Worm (Caenorhabditis elegans): ENCODE data around the gene hpo-34.
A peak's percentile ranks its signal among the peaks of the same experiment; 100 is the strongest.

hpo-34 gene

ce11 chrX:11480990-11481824 lies 37.7 kb downstream of the hpo-34 start (continued):
- peak; percentile 84 for TF ChIP-seq hlh-11 (tag; optimal IDR thresholded peaks at IDR 0.05)
- TF ChIP-seq nhr-77 (tag; optimal IDR thresholded peaks at IDR 0.05): peak; percentile 54
- TF ChIP-seq nhr-76 (tag; optimal IDR thresholded peaks at IDR 0.05): no peak
- TF ChIP-seq nhr-41 (GFP tag; IDR thresholded peaks at IDR 0.05): 0 out of 2 replicates have a peak, but pooled peaks have one; percentile 37
- TF ChIP-seq dmd-6 (GFP tag; IDR thresholded peaks at IDR 0.05): peak; percentile 94

ce11 chrX:11480032-11480431 lies 38.8 kb downstream of the hpo-34 start:
- TF ChIP-seq unc-62 (GFP tag; optimal IDR thresholded peaks at IDR 0.05 in 1 of 2) (peak in 1 of 2 experiments; percentile 50), unc-62 (tag; optimal IDR thresholded peaks at IDR 0.05) (no peak), mdl-1 (tag; optimal IDR thresholded peaks at IDR 0.05) (no peak), lin-39 (tag; optimal IDR thresholded peaks at IDR 0.05) (no peak), ces-1 (GFP tag; optimal IDR thresholded peaks at IDR 0.05) (no peak), tra-1 (GFP tag; IDR thresholded peaks at IDR 0.05) (no peak), F10B5.3 (tag; optimal IDR thresholded peaks at IDR 0.05) (no peak), nhr-28 (tag; optimal IDR thresholded peaks at IDR 0.05) (no peak), hif-1 (tag; optimal IDR thresholded peaks at IDR 0.05) (no peak), mxl-3 (GFP tag; optimal IDR thresholded peaks at IDR 0.05) (no peak), snpc-1.2 (GFP tag; IDR thresholded peaks at IDR 0.05) (no peak), ztf-11 (tag; optimal IDR thresholded peaks at IDR 0.05) (no peak), zag-1 (tag; optimal IDR thresholded peaks at IDR 0.05) (no peak), ama-1 (optimal IDR thresholded peaks at IDR 0.05) (no peak), hlh-30 (tag; optimal IDR thresholded peaks at IDR 0.05; ENCODE audit: insufficient read depth) (peak; percentile 58), dmd-6 (GFP tag; IDR thresholded peaks at IDR 0.05) (peak; percentile 41), mxl-2 (GFP tag; conservative IDR thresholded peaks at IDR 0.05) (no peak), hlh-11 (tag; optimal IDR thresholded peaks at IDR 0.05) (peak; percentile 27), nhr-48 (tag; optimal IDR thresholded peaks at IDR 0.05) (no peak), set-16 (GFP tag; IDR thresholded peaks at IDR 0.05) (no peak), egl-27 (tag; optimal IDR thresholded peaks at IDR 0.05) (no peak), vab-7 (GFP tag; IDR thresholded peaks at IDR 0.05) (no peak), daf-8 (GFP tag; IDR thresholded peaks at IDR 0.05) (no peak), nhr-77 (tag; optimal IDR thresholded peaks at IDR 0.05) (no peak), mes-2 (tag; optimal IDR thresholded peaks at IDR 0.05; ENCODE audit: poor library complexity, severe bottlenecking) (peak; percentile 2)

- no peak for TF ChIP-seq ctbp-1 (GFP tag; IDR thresholded peaks at IDR 0.05)
- no peak for TF ChIP-seq madf-9 (GFP tag; conservative IDR thresholded peaks at IDR 0.05)
- TF ChIP-seq daf-12 (tag; optimal IDR thresholded peaks at IDR 0.05): no peak
- no peak for TF ChIP-seq nhr-102 (tag; optimal IDR thresholded peaks at IDR 0.05)
- TF ChIP-seq R02D3.7 (tag; optimal IDR thresholded peaks at IDR 0.05): no peak
- TF ChIP-seq nhr-237 (tag; optimal IDR thresholded peaks at IDR 0.05): no peak
- no peak for TF ChIP-seq nhr-48 (tag; optimal IDR thresholded peaks at IDR 0.05)
- 0 out of 2 replicates have a peak, but pooled peaks have one; percentile 28 for TF ChIP-seq tra-1 (GFP tag; IDR thresholded peaks at IDR 0.05)
- peak; percentile 68 for TF ChIP-seq aha-1 (tag)
- no peak for TF ChIP-seq zag-1 (tag; optimal IDR thresholded peaks at IDR 0.05)
- TF ChIP-seq mes-2 (tag; optimal IDR thresholded peaks at IDR 0.05; ENCODE audit: poor library complexity, severe bottlenecking): peak; percentile 28
- peak; percentile 5 for TF ChIP-seq mxl-3 (GFP tag; optimal IDR thresholded peaks at IDR 0.05)
- no peak for TF ChIP-seq madf-5 (GFP tag; IDR thresholded peaks at IDR 0.05)
- TF ChIP-seq mep-1 (tag; optimal IDR thresholded peaks at IDR 0.05): no peak
- no peak for TF ChIP-seq ceh-82 (tag; optimal IDR thresholded peaks at IDR 0.05)
- TF ChIP-seq lin-13 (GFP tag; optimal IDR thresholded peaks at IDR 0.05): no peak
- no peak for TF ChIP-seq lir-3 (tag; optimal IDR thresholded peaks at IDR 0.05)
- TF ChIP-seq nhr-6 (tag; optimal IDR thresholded peaks at IDR 0.05): peak; percentile 13
- peak; percentile 32 for TF ChIP-seq nhr-28 (tag; optimal IDR thresholded peaks at IDR 0.05)
- TF ChIP-seq F37D6.2 (tag; optimal IDR thresholded peaks at IDR 0.05): no peak
- no peak for TF ChIP-seq egl-27 (tag; optimal IDR thresholded peaks at IDR 0.05)
- TF ChIP-seq dmd-6 (GFP tag; IDR thresholded peaks at IDR 0.05): peak; percentile 18
- TF ChIP-seq pqm-1 (tag; optimal IDR thresholded peaks at IDR 0.05): peak; percentile 35
- no peak for TF ChIP-seq Y75B8A.6 (GFP tag; IDR thresholded peaks at IDR 0.05)
- TF ChIP-seq hlh-30 (tag; optimal IDR thresholded peaks at IDR 0.05; ENCODE audit: insufficient read depth): peak; percentile 10
- TF ChIP-seq hmg-1.1 (GFP tag; IDR thresholded peaks at IDR 0.05): no peak
- no peak for TF ChIP-seq F49E8.2 (tag; optimal IDR thresholded peaks at IDR 0.05; ENCODE audit: borderline replicate concordance)
- peak in 1 of 2 experiments; percentile 78 for TF ChIP-seq unc-62 (GFP tag; optimal IDR thresholded peaks at IDR 0.05 in 1 of 2)
- no peak for TF ChIP-seq unc-62 (tag; optimal IDR thresholded peaks at IDR 0.05)
Measured at ce11 chrX:11479321-11479863, 39.5 kb downstream of the hpo-34 start.

All from whole organism, L4 larva.